Fruit fly (Drosophila melanogaster): Measurements from ENCODE around the gene CanA1.

The CanA1 gene

dm6 chr3R:31064653-31065322, 25.6 kb downstream of the CanA1 start, which contains the start of gene Sox100B (continued):
- TF ChIP-seq CG33213 (GFP tag; optimal IDR thresholded peaks at IDR 0.05): peak; percentile 20
- no peak for TF ChIP-seq knrl (GFP tag; IDR thresholded peaks at IDR 0.05; ENCODE audit: partially characterized antibody)
- TF ChIP-seq CG17385 (GFP tag; optimal IDR thresholded peaks at IDR 0.05): peak; percentile 36
- peak; percentile 17 for TF ChIP-seq CG9437 (GFP tag; optimal IDR thresholded peaks at IDR 0.05)
- TF ChIP-seq CG9215 (GFP tag; IDR thresholded peaks at IDR 0.05): peak; percentile 30; the same call in 1 of the 2 replicates
- TF ChIP-seq lbe (GFP tag; optimal IDR thresholded peaks at IDR 0.05): no peak
- TF ChIP-seq repo (GFP tag; optimal IDR thresholded peaks at IDR 0.05): no peak
- TF ChIP-seq Mad (GFP tag; optimal IDR thresholded peaks at IDR 0.05): peak; percentile 10
- peak; percentile 47; the same call in 1 of the 2 replicates for TF ChIP-seq ttk (GFP tag; IDR thresholded peaks at IDR 0.05)
- TF ChIP-seq CG6854 (GFP tag; optimal IDR thresholded peaks at IDR 0.05): no peak
- no peak for TF ChIP-seq ftz-f1 (GFP tag; optimal IDR thresholded peaks at IDR 0.05)
- peak; percentile 89 for TF ChIP-seq CG18262 (tag; optimal IDR thresholded peaks at IDR 0.05)
- TF ChIP-seq inv (GFP tag; IDR thresholded peaks at IDR 0.05; ENCODE audit: partially characterized antibody): no peak
- peak; percentile 17 for TF ChIP-seq CG18619 (GFP tag; optimal IDR thresholded peaks at IDR 0.05)
- TF ChIP-seq Optix (GFP tag; IDR thresholded peaks at IDR 0.05): peak; percentile 49; the same call in 2 of the 3 replicates
- peak; percentile 52 for TF ChIP-seq CG15269 (tag; optimal IDR thresholded peaks at IDR 0.05)
- peak; percentile 54 for TF ChIP-seq PHDP (tag; optimal IDR thresholded peaks at IDR 0.05)
- peak in 1 of 3 experiments; percentile 87 for TF ChIP-seq lola (GFP tag; optimal IDR thresholded peaks at IDR 0.05)
- TF ChIP-seq CG12942 (GFP tag; optimal IDR thresholded peaks at IDR 0.05): peak; percentile 22
- TF ChIP-seq gcm2 (GFP tag; optimal IDR thresholded peaks at IDR 0.05): no peak
- peak; percentile 82; the same call in 1 of the 2 replicates for TF ChIP-seq CG8765 (GFP tag; IDR thresholded peaks at IDR 0.05)
- no peak for TF ChIP-seq prd (optimal IDR thresholded peaks at IDR 0.05)
- peak; percentile 94 for TF ChIP-seq prd (GFP tag; IDR thresholded peaks at IDR 0.05)
- peak; percentile 39 for TF ChIP-seq CG10654 (GFP tag; optimal IDR thresholded peaks at IDR 0.05)
- TF ChIP-seq Rx (GFP tag; IDR thresholded peaks at IDR 0.05): peak; percentile 42; the same call in 1 of the 2 replicates
- peak; percentile 33 for TF ChIP-seq CG12659 (GFP tag; optimal IDR thresholded peaks at IDR 0.05)
- TF ChIP-seq otp (GFP tag; IDR thresholded peaks at IDR 0.05): peak; percentile 20; the same call in 1 of the 3 replicates
- peak; percentile 76 for TF ChIP-seq CG8924 (tag; optimal IDR thresholded peaks at IDR 0.05)
- peak; percentile 9 for TF ChIP-seq kay (GFP tag; optimal IDR thresholded peaks at IDR 0.05)
- TF ChIP-seq fd102C (GFP tag; optimal IDR thresholded peaks at IDR 0.05): peak; percentile 40
- TF ChIP-seq E2f1 (GFP tag; IDR thresholded peaks at IDR 0.05): peak; percentile 76
- no peak for TF ChIP-seq exex (tag; optimal IDR thresholded peaks at IDR 0.05)
- no peak for TF ChIP-seq usp (GFP tag; optimal IDR thresholded peaks at IDR 0.05)
- TF ChIP-seq gt (GFP tag; IDR thresholded peaks at IDR 0.05): peak; percentile 36; the same call in 1 of the 2 replicates
- peak; percentile 49 for TF ChIP-seq CG7556 (GFP tag; optimal IDR thresholded peaks at IDR 0.05)
- peak; percentile 72; the same call in 1 of the 2 replicates for TF ChIP-seq sob (GFP tag; IDR thresholded peaks at IDR 0.05)
- peak; percentile 12 for TF ChIP-seq pnt (GFP tag; optimal IDR thresholded peaks at IDR 0.05)
- TF ChIP-seq MTF-1 (GFP tag; optimal IDR thresholded peaks at IDR 0.05; ENCODE audit: borderline replicate concordance): peak; percentile 2
- TF ChIP-seq CG15601 (tag; optimal IDR thresholded peaks at IDR 0.05): peak; percentile 57
- TF ChIP-seq Blimp-1 (GFP tag; optimal IDR thresholded peaks at IDR 0.05): peak; percentile 70
- TF ChIP-seq sug (tag; optimal IDR thresholded peaks at IDR 0.05): peak; percentile 8
- no peak for TF ChIP-seq hkb (optimal IDR thresholded peaks at IDR 0.05)
- peak; percentile 56; the same call in 1 of the 2 replicates for TF ChIP-seq hkb (GFP tag; IDR thresholded peaks at IDR 0.05)
- TF ChIP-seq CG17912 (GFP tag; optimal IDR thresholded peaks at IDR 0.05): no peak
- TF ChIP-seq jigr1 (GFP tag; IDR thresholded peaks at IDR 0.05): no peak
- TF ChIP-seq dysf (GFP tag; IDR thresholded peaks at IDR 0.05): peak; percentile 73
- TF ChIP-seq Elba2 (GFP tag; optimal IDR thresholded peaks at IDR 0.05): peak; percentile 27
- TF ChIP-seq salm (tag; optimal IDR thresholded peaks at IDR 0.05): no peak
- TF ChIP-seq NFAT (GFP tag; IDR thresholded peaks at IDR 0.05): no peak
- TF ChIP-seq CG11696 (GFP tag; IDR thresholded peaks at IDR 0.05): 0 out of 2 replicates have a peak, but pooled peaks have one; percentile 41

All from whole organism, embryonic.